Fruit fly (Drosophila melanogaster): ENCODE results near the gene CG43294.

- TF ChIP-seq tj (GFP tag; optimal IDR thresholded peaks at IDR 0.05) (no peak), pad (GFP tag; optimal IDR thresholded peaks at IDR 0.05) (no peak), kay (GFP tag; ENCODE audit: borderline replicate concordance) (no peak), CG12768 (GFP tag; optimal IDR thresholded peaks at IDR 0.05) (no peak), CG11617 (GFP tag; optimal IDR thresholded peaks at IDR 0.05) (no peak), Mnt (GFP tag; optimal IDR thresholded peaks at IDR 0.05) (no peak), bab1 (GFP tag; optimal IDR thresholded peaks at IDR 0.05) (no peak), CG5204 (GFP tag; optimal IDR thresholded peaks at IDR 0.05) (no peak), CG7045 (GFP tag; optimal IDR thresholded peaks at IDR 0.05) (no peak)
Observed at dm6 chr3L:11944752-11945151, 13.3 kb upstream of the CG43294 start, which contains the start of gene CG5883.
